Worm (Caenorhabditis elegans): ENCODE data around the gene sre-3.
"Not testable (repeated sequence)": the region's sequence is repeated elsewhere in the genome, so short reads cannot be mapped to it uniquely, and the experiment has no call there.

Gene sre-3

DNA sequence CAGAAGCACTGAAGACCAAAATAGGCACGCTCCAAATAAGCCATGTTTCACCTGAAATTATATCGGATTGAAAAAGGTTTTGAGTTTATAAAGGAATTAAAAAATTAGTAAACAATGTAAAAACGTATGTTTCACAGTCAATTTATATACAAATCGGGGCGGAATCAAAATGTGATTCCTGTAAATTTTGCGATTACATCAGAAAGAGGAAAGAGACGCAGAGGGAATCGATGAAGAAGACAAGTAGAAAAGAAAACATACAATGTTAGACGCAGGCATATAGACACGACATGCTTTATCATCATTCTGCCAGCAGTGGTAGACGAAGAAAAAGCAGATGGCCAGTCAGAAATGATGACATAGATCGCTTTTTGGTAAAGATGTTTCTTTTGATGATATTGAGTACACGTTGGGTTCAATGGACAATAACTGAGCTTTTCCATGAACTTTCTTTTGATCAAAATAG is 21.5 kb upstream of the sre-3 start, which contains the start of gene msra-1 (continued):
- TF ChIP-seq zag-1 (tag; optimal IDR thresholded peaks at IDR 0.05): no peak
- TF ChIP-seq ama-1 (optimal IDR thresholded peaks at IDR 0.05): no peak
- no peak for TF ChIP-seq isw-1 (GFP tag; IDR thresholded peaks at IDR 0.05)
- no peak for TF ChIP-seq F16B12.6 (tag; optimal IDR thresholded peaks at IDR 0.05)
- TF ChIP-seq ceh-63 (GFP tag; optimal IDR thresholded peaks at IDR 0.05): no peak
- no peak for TF ChIP-seq unc-98 (GFP tag; IDR thresholded peaks at IDR 0.05)
- TF ChIP-seq pax-3 (tag; optimal IDR thresholded peaks at IDR 0.05): no peak
- peak; percentile 47 for TF ChIP-seq nhr-71 (tag; optimal IDR thresholded peaks at IDR 0.05)
- peak; percentile 32 for TF ChIP-seq lir-3 (tag; optimal IDR thresholded peaks at IDR 0.05; ENCODE audit: poor library complexity)
- TF ChIP-seq C16A3.4 (tag; optimal IDR thresholded peaks at IDR 0.05): no peak
- TF ChIP-seq ces-1 (GFP tag; optimal IDR thresholded peaks at IDR 0.05): no peak
- TF ChIP-seq blmp-1 (tag; optimal IDR thresholded peaks at IDR 0.05): peak; percentile 61
- no peak for TF ChIP-seq nhr-84 (tag; optimal IDR thresholded peaks at IDR 0.05)
- TF ChIP-seq unc-30 (tag; optimal IDR thresholded peaks at IDR 0.05): no peak
- TF ChIP-seq snu-23 (GFP tag; optimal IDR thresholded peaks at IDR 0.05): peak; percentile 48
- no peak for TF ChIP-seq nhr-237 (tag; optimal IDR thresholded peaks at IDR 0.05)
- no peak for TF ChIP-seq dsc-1 (tag; optimal IDR thresholded peaks at IDR 0.05)
- TF ChIP-seq lin-14 (GFP tag; optimal IDR thresholded peaks at IDR 0.05): peak; percentile 49
- TF ChIP-seq aly-2 (tag; optimal IDR thresholded peaks at IDR 0.05): no peak
- TF ChIP-seq nhr-19 (GFP tag; conservative IDR thresholded peaks at IDR 0.05): no peak
- no peak for TF ChIP-seq C34B4.2 (tag; optimal IDR thresholded peaks at IDR 0.05)
- TF ChIP-seq tlp-1 (tag; optimal IDR thresholded peaks at IDR 0.05): no peak
- no peak for TF ChIP-seq aha-1 (tag; optimal IDR thresholded peaks at IDR 0.05)
- no peak for TF ChIP-seq sox-4 (tag; optimal IDR thresholded peaks at IDR 0.05)
- TF ChIP-seq sup-37 (GFP tag; optimal IDR thresholded peaks at IDR 0.05): no peak
- TF ChIP-seq nhr-20 (tag; optimal IDR thresholded peaks at IDR 0.05): peak; percentile 36
- TF ChIP-seq ets-5 (GFP tag; IDR thresholded peaks at IDR 0.05): no peak
- no peak for TF ChIP-seq hlh-17 (GFP tag; optimal IDR thresholded peaks at IDR 0.05; ENCODE audit: borderline replicate concordance)
- TF ChIP-seq xbp-1 (tag; optimal IDR thresholded peaks at IDR 0.05): peak; percentile 21
- TF ChIP-seq lin-35 (GFP tag; optimal IDR thresholded peaks at IDR 0.05): peak in 1 of 2 experiments; percentile 24
- no peak for TF ChIP-seq zip-4 (GFP tag; optimal IDR thresholded peaks at IDR 0.05)
- TF ChIP-seq nhr-85 (tag): no peak
- no peak for TF ChIP-seq mab-9 (GFP tag; IDR thresholded peaks at IDR 0.05)
- no peak for TF ChIP-seq fkh-10 (GFP tag; optimal IDR thresholded peaks at IDR 0.05)

DNA sequence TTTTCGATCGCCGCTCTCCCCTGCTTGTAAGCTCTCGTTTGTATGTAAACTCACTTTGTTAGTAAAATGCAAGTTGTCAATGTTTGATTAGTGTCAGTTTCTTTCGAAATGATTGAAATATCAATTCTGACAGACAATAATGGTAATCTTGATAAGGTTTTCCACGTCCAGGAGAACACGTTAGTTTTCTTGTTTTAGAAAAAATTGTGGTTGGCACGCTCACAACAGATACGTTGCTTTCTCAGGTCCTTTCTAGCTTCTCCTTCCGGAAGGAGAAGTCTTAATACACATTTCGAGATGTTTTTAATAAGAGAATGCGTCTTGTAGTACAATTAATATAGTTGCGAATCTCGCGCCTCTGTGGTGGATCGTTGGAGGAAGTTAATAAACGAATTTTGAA is 16.8 kb upstream of the sre-3 start, which contains the start of gene F43E2.6:
Gene F43E2.6, minus strand, starts transcription at position 101 of the 400 bp plus-strand sequence.
- no peak for TF ChIP-seq ztf-11 (tag; optimal IDR thresholded peaks at IDR 0.05)

DNA sequence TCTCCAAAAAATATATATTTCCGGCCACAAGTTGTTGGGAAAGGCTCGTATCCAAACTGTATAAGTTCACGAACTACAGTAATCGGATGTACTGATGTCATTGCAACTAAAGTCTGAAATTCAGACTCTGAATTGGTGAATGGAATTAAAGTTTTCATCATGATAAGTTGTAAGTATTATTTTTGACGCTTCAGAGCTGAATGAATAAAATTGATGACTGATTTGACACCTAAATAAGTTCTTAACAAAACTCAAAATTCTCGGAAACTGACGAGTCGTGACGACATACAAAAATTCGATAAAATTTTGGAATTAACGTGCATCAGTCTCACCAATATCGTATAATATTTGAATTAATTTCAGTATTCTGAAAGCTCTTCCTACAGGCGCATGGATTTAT is 15.3 kb upstream of the sre-3 start, which contains the start of gene F43E2.11:
Gene F43E2.11, minus strand, starts transcription at position 101 of the 400 bp plus-strand sequence.
- TF ChIP-seq Y116A8C.19 (tag; optimal IDR thresholded peaks at IDR 0.05; ENCODE audit: borderline replicate concordance); aly-2 (tag; optimal IDR thresholded peaks at IDR 0.05); lir-3 (tag; optimal IDR thresholded peaks at IDR 0.05; ENCODE audit: poor library complexity): not testable (repeated sequence)

DNA sequence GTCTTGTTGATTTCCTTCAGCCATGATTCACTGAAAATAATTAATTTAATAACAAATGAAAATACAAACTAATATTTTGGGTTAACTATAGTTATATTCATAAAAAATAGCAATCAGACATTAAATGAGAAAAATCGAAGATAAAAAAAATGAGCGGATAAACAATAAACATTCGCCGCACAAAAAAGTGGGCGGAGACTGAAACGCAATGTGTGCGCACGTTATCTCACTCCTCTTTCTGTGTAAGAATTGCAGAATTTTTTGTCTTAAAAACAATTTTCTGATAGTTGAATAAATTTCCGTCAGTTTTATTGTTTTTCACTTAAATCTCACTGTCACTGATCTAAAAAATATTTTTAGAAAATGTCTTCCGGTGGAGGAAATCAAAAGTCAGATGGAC is 11.4 kb upstream of the sre-3 start, which contains the start of the genes mtch-1 and rpb-4:
Gene mtch-1, minus strand, starts transcription at position 24 of the 400 bp plus-strand sequence.
Gene rpb-4, plus strand, starts transcription at position 353 of the 400 bp plus-strand sequence.
- TF ChIP-seq snpc-4 (tag; optimal IDR thresholded peaks at IDR 0.05) (peak; percentile 4), pag-3 (tag; optimal IDR thresholded peaks at IDR 0.05; ENCODE audit: borderline replicate concordance, insufficient read depth) (no peak), ets-5 (GFP tag; IDR thresholded peaks at IDR 0.05) (no peak), unc-62 (GFP tag; optimal IDR thresholded peaks at IDR 0.05) (no peak), lir-3 (tag; optimal IDR thresholded peaks at IDR 0.05; ENCODE audit: poor library complexity) (peak; percentile 54), C34B4.2 (tag; optimal IDR thresholded peaks at IDR 0.05) (no peak), C16A3.4 (tag; optimal IDR thresholded peaks at IDR 0.05) (peak; percentile 58), rnt-1 (tag; optimal IDR thresholded peaks at IDR 0.05) (peak; percentile 22), unc-130 (tag; optimal IDR thresholded peaks at IDR 0.05) (peak; percentile 1), pax-3 (tag; optimal IDR thresholded peaks at IDR 0.05) (no peak), nhr-85 (tag) (no peak), snu-23 (GFP tag; optimal IDR thresholded peaks at IDR 0.05) (peak; percentile 43), tlp-1 (tag; optimal IDR thresholded peaks at IDR 0.05) (no peak), dpl-1 (GFP tag; optimal IDR thresholded peaks at IDR 0.05) (peak in 2 of 3 experiments; percentile 41 to 50), sox-4 (tag; optimal IDR thresholded peaks at IDR 0.05) (no peak), ceh-8 (GFP tag; optimal IDR thresholded peaks at IDR 0.05) (no peak), unc-30 (tag; optimal IDR thresholded peaks at IDR 0.05) (no peak), mdl-1 (tag; optimal IDR thresholded peaks at IDR 0.05) (peak in 1 of 2 experiments; percentile 10), ces-1 (GFP tag; optimal IDR thresholded peaks at IDR 0.05) (no peak), lin-14 (GFP tag; optimal IDR thresholded peaks at IDR 0.05) (peak; percentile 35), fkh-4 (tag; optimal IDR thresholded peaks at IDR 0.05; ENCODE audit: borderline replicate concordance) (no peak), nhr-237 (tag; optimal IDR thresholded peaks at IDR 0.05) (no peak), nhr-71 (tag; optimal IDR thresholded peaks at IDR 0.05) (peak; percentile 33), nhr-20 (tag; optimal IDR thresholded peaks at IDR 0.05) (peak; percentile 23)

Measured in whole organism, L1 larva.